Fruit fly (Drosophila melanogaster) whole organism, wandering third instar larva: ENCODE data around the gene CG7255.
A peak's percentile ranks its signal among the peaks of the same experiment; 100 is the strongest.

Experiments
- Abd-B ChIP-seq: fragments of >200 bp; optimal IDR thresholded peaks from 2 replicates; lab custom pipeline; 2017; ENCODE audit warnings: missing biosample characterization, missing genetic modification characterization
- CG32264 ChIP-seq: fragments of 200-800 bp; sonication (Bioruptor generic); optimal IDR thresholded peaks from 2 replicates; lab custom pipeline; 2016; ENCODE audit warnings: missing biosample characterization, missing genetic modification characterization
- CrebA ChIP-seq: fragments of 200-800 bp; sonication (Bioruptor generic); optimal IDR thresholded peaks from 2 replicates; lab custom pipeline; 2016; ENCODE audit warnings: missing biosample characterization, mild to moderate bottlenecking, missing genetic modification characterization, borderline replicate concordance
- Dfd ChIP-seq: fragments of >200 bp; optimal IDR thresholded peaks from 2 replicates; lab custom pipeline; 2017; ENCODE audit warnings: missing biosample characterization, missing genetic modification characterization
- Dif ChIP-seq: fragments of 200-275, 200-300 bp; sonication (Bioruptor generic); optimal IDR thresholded peaks from 2 replicates; lab custom pipeline; 2018; ENCODE audit warnings: missing biosample characterization, missing genetic modification characterization; ENCODE audit not compliant: partially characterized antibody
- GATAd ChIP-seq: sonication (Bioruptor generic); optimal IDR thresholded peaks from 2 replicates; lab custom pipeline; 2016; ENCODE audit warnings: missing biosample characterization, missing genetic modification characterization
- HLH106 ChIP-seq: fragments of 200-800 bp; optimal IDR thresholded peaks from 3 replicates; lab custom pipeline; 2019; ENCODE audit warnings: missing biosample characterization, mild to moderate bottlenecking, missing genetic modification characterization, moderate library complexity
- Hnf4 ChIP-seq: fragments of 200-800 bp; sonication (Bioruptor generic); optimal IDR thresholded peaks from 2 replicates; lab custom pipeline; 2016; ENCODE audit warnings: missing biosample characterization, mild to moderate bottlenecking, missing genetic modification characterization
- Hr83 ChIP-seq: fragments of 200-300 bp; sonication (Bioruptor generic); optimal IDR thresholded peaks from 2 replicates; lab custom pipeline; 2016; ENCODE audit warnings: missing biosample characterization, mild to moderate bottlenecking, missing genetic modification characterization, moderate library complexity; ENCODE audit not compliant: poor library complexity, severe bottlenecking
- N ChIP-seq: fragments of >200 bp; optimal IDR thresholded peaks from 2 replicates; lab custom pipeline; 2018; ENCODE audit warnings: missing biosample characterization, missing external identifiers, missing genetic modification characterization
- OdsH ChIP-seq: fragments of 200-800 bp; sonication (Bioruptor generic); optimal IDR thresholded peaks from 2 replicates; lab custom pipeline; 2016; ENCODE audit warnings: missing biosample characterization, mild to moderate bottlenecking, missing genetic modification characterization
- br ChIP-seq: fragments of 200-800 bp; sonication (Bioruptor generic); optimal IDR thresholded peaks from 2 replicates; lab custom pipeline; 2016; ENCODE audit warnings: missing biosample characterization, missing genetic modification characterization
- brk ChIP-seq: fragments of 200-800 bp; sonication (Bioruptor generic); optimal IDR thresholded peaks from 2 replicates; lab custom pipeline; 2016; ENCODE audit warnings: missing biosample characterization, mild to moderate bottlenecking, missing genetic modification characterization
- dl ChIP-seq, 2 experiments: fragments of 175-275, 200-275 bp in 1 of 2; fragments of 200-275 bp in 1 of 2; sonication (Bioruptor generic); optimal IDR thresholded peaks; lab custom pipeline; 2018; ENCODE audit warnings: mild to moderate bottlenecking in 2 of 2, missing biosample characterization in 2 of 2, missing genetic modification characterization in 2 of 2, moderate library complexity in 2 of 2; ENCODE audit not compliant: partially characterized antibody in 2 of 2, insufficient read depth in 1 of 2
- dmrt93B ChIP-seq: fragments of 200-800 bp; sonication (Bioruptor generic); optimal IDR thresholded peaks from 2 replicates; lab custom pipeline; 2018; ENCODE audit warnings: missing biosample characterization, mild to moderate bottlenecking, missing genetic modification characterization
- dsf ChIP-seq: sonication (Bioruptor generic); optimal IDR thresholded peaks from 2 replicates; lab custom pipeline; 2016; ENCODE audit warnings: missing biosample characterization, missing genetic modification characterization, borderline replicate concordance
- ey ChIP-seq: fragments of 200-800 bp; sonication (Bioruptor generic); optimal IDR thresholded peaks from 2 replicates; lab custom pipeline; 2016; ENCODE audit warnings: missing biosample characterization, missing genetic modification characterization
- fru ChIP-seq: fragments of 200-800 bp; sonication (Bioruptor generic); optimal IDR thresholded peaks from 3 replicates; lab custom pipeline; 2016; ENCODE audit warnings: missing biosample characterization, mild to moderate bottlenecking, missing genetic modification characterization
- h ChIP-seq: fragments of 200-800 bp; sonication (Bioruptor generic); optimal IDR thresholded peaks from 3 replicates; lab custom pipeline; 2016; ENCODE audit warnings: missing biosample characterization, mild to moderate bottlenecking, missing genetic modification characterization
- jim ChIP-seq: fragments of 175-275, 200-325 bp; sonication (Bioruptor generic); optimal IDR thresholded peaks from 2 replicates; lab custom pipeline; 2016; ENCODE audit warnings: missing biosample characterization, mild to moderate bottlenecking, missing genetic modification characterization
- lola ChIP-seq: fragments of >200 bp; optimal IDR thresholded peaks from 2 replicates; lab custom pipeline; 2017; ENCODE audit warnings: missing biosample characterization, missing genetic modification characterization
- pan ChIP-seq: fragments of >200 bp; optimal IDR thresholded peaks from 2 replicates; lab custom pipeline; 2017
- rgr ChIP-seq: fragments of 200-800 bp; sonication (Bioruptor generic); optimal IDR thresholded peaks from 3 replicates; lab custom pipeline; 2016; ENCODE audit warnings: missing biosample characterization, mild to moderate bottlenecking, missing genetic modification characterization
- sv ChIP-seq: fragments of 200-800 bp; sonication (Bioruptor generic); optimal IDR thresholded peaks from 3 replicates; lab custom pipeline; 2016; ENCODE audit warnings: missing biosample characterization, missing genetic modification characterization
- usp ChIP-seq: fragments of >200 bp; optimal IDR thresholded peaks from 2 replicates; lab custom pipeline; 2017; ENCODE audit warnings: missing biosample characterization, missing genetic modification characterization
- woc ChIP-seq: sonication (Bioruptor generic); optimal IDR thresholded peaks from 2 replicates; lab custom pipeline; 2016; ENCODE audit warnings: missing biosample characterization, mild to moderate bottlenecking, missing genetic modification characterization

The CG7255 gene

DNA sequence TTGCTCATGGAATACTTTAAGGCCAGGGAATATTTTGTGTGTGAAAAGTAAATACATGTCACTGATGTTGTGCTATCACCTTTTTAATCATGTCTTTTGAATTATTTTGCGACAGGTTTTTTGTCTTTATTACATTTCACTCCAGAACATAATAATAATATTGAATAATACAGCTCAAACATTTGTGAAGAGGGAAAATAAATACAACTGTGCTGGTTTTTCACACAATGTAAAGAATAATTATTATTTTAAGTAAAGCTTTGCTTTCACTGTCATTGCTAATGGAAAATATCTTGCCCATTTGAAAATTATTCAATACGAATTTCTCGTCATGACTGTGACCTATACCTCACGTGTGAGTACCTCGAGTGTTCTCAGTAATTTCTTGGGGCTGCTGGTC, 5.4 kb upstream of the CG7255 start, which contains the start of gene Best4 (continued):
- TF ChIP-seq br (GFP tag; lab: Kevin White, UChicago) (no peak), dmrt93B (GFP tag; lab: Kevin White, UChicago) (no peak), ey (GFP tag; lab: Kevin White, UChicago) (no peak)
- TF ChIP-seq, all 38 proteins: peak for 0

DNA sequence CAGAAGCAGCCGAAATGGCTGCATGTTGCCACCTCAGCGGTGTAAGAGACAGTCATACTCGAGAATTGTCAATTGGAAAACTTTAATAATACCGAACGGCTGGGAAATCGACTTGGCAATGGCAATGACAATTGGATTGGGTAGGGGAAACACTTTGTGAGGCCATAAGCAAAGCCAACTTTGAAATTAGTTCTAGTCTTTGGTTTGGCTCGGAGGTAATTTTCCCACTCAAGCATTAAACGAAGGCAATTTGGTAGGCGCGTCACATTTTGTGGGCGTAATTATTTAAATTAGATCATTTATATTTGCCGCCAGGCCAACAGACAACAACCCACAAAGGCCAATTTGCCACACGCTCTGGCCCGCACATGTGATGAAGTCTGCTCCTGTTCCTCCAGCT, 1.4 kb upstream of the CG7255 start, which contains the start of gene Best3:
Best3 (minus strand) TSS at position 101 of the 400 bp plus-strand sequence.
- TF ChIP-seq GATAd (GFP tag; lab: Kevin White, UChicago) (no peak), dmrt93B (GFP tag; lab: Kevin White, UChicago) (no peak)

DNA sequence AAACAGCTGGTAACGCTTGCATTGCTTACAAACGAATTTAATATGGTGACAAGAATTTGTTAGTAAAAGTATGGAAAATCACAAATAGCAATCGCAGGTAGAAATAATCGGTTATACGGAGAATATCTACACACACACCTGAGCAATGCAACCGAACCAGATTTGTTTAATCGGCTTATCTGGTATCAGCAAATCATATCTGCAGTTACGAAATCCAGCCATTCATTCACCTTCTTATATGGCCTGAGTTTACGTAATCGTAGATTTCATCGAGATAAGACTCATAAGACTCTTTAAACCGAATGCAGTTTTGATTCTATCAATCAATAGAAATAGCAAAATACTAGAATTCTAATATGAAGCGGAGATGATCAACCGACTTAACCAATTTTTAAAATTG, 425 bp upstream of the CG7255 start:
- no peak for TF ChIP-seq CG32264

DNA sequence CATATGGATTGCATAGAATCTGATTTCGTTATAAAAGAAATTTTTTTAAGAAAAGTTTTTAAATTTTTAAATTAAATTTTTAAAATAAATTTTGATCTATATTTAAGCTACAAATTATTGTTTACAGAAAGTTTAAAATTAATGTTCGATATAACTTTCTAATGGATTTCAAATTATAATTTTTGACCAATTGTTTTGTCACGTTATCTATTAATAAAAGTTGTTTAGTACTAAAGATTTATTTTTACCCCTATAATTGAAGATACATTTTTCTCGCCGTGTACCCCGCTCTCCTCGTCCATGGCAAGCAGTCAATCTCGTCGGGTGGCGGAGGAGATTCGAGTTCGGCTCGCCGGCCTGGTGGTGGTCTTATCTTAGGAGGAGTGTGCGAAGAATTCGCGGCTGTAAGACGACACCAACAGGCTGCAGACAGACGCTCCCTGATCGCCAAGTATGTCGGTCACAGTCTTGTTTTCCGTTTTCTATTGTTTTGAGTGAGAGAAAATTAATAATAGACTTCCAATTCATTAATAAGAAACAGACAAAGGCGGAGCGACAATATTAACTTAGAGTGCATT, 1.1 kb downstream of the CG7255 start:
- TF ChIP-seq dl (GFP tag; optimal IDR thresholded peaks at IDR 0.05; lab: Kevin White, UChicago; ENCODE audit: insufficient read depth in 1 of 2, partially characterized antibody in 2 of 2): peak in 1 of 2 experiments; percentile 43
- peak; percentile 30 for TF ChIP-seq Dif
- TF ChIP-seq Hr83 (GFP tag; lab: Kevin White, UChicago): no peak

DNA sequence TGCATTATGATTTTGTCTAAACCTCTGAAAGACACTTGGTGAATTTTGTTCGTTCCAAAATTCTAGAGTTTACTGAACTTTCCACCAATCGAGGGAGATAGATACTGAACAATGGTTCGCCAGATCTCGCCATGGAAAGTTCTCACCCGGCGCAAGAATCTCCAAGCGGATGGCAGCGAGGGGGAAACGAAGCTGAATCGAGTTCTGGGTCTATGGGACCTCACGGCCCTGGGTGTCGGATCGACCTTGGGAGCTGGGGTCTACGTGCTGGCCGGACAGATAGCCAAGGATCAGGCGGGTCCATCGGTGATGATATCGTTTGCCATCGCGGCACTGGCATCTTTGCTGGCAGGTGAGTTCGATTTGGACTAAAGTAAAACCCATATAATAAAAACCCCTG, 2.4 kb downstream of the CG7255 start:
- no peak for TF ChIP-seq lola
- no peak for TF ChIP-seq rgr (GFP tag; lab: Kevin White, UChicago)
- TF ChIP-seq woc (GFP tag; lab: Kevin White, UChicago): no peak
- no peak for TF ChIP-seq Hnf4 (GFP tag; lab: Kevin White, UChicago)
- TF ChIP-seq brk (GFP tag; lab: Kevin White, UChicago): no peak
- no peak for TF ChIP-seq N (GFP tag; lab: Kevin White, UChicago)

DNA sequence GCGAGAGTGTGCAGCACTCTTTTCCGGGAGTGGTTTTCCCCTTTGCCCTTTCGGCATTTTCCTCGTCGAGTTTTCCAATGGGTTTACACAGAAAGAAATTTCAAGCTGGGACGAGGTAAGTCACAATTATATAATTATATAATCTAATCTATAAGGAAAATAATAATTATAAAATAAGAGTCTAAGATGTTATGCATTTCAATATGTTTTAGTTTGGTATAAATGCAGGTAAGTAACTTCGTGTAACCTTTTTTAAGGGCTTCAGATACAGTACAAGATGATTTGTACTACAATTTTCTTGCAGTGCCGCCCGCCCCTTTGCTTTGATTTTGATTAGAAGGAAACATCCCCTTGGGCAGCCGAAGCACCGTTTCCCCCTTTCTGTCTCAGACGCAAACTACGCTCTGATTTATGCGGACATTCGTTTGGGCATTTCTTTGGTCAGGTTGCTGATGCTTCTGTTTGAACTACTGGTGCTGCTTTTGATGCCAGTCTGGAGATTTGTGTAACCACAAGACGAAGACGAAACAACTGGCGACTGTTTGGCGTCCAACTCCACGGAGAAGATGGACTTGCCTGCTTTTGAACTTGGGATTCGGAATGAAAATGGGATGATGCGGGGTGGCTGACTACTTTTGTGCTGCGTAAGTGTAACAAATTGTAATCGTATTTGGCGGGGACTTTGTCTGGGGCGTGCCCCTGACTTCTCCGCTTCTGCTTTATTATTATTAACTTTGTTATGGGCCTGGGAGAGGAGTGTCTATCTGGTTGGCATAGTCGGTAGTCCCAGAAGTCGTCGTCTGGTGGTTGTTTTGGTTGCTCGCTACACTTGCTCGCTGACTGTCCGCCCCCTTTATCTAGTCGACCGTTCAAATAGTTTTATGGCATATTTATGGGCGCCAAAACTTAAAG, 7.7 kb downstream of the CG7255 start:
- TF ChIP-seq lola (no peak), usp (GFP tag; lab: Kevin White, UChicago) (no peak), jim (GFP tag; lab: Kevin White, UChicago) (no peak), Hnf4 (GFP tag; lab: Kevin White, UChicago) (no peak), CrebA (no peak), CG32264 (no peak), dmrt93B (GFP tag; lab: Kevin White, UChicago) (no peak), pan (lab: Kevin White, UChicago) (no peak), Hr83 (GFP tag; lab: Kevin White, UChicago) (no peak), sv (GFP tag; lab: Kevin White, UChicago) (no peak), fru (GFP tag; lab: Kevin White, UChicago) (no peak), Abd-B (no peak), HLH106 (tag; lab: Kevin White, UChicago) (no peak)

DNA sequence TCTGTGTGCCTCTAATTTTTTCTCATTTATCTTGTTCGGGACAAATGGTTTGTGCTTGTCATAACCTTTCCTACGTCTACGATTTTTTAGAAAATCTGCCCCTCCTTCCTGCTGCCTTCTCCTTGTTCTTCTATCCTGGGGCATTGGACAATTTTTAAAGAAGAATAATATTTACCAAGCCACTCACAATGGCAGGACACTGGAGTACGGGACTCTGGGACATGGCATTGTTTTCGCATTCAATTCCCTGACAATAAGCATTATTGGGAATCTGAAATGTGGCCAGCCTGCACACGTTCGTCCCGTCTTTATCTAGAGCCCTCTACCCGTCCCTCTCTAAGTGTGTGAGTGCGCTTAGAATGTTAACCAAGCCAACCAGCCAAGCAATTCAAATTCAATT, 10.5 kb downstream of the CG7255 start:
- TF ChIP-seq HLH106 (tag; lab: Kevin White, UChicago) (no peak), Dfd (no peak), brk (GFP tag; lab: Kevin White, UChicago) (no peak), sv (GFP tag; lab: Kevin White, UChicago) (no peak), CG32264 (no peak), OdsH (GFP tag; lab: Kevin White, UChicago) (no peak), h (GFP tag; lab: Kevin White, UChicago) (no peak), dsf (GFP tag; lab: Kevin White, UChicago) (no peak)
